Fruit fly (Drosophila melanogaster): ENCODE data around the gene Idgf2.

Gene Idgf2

DNA sequence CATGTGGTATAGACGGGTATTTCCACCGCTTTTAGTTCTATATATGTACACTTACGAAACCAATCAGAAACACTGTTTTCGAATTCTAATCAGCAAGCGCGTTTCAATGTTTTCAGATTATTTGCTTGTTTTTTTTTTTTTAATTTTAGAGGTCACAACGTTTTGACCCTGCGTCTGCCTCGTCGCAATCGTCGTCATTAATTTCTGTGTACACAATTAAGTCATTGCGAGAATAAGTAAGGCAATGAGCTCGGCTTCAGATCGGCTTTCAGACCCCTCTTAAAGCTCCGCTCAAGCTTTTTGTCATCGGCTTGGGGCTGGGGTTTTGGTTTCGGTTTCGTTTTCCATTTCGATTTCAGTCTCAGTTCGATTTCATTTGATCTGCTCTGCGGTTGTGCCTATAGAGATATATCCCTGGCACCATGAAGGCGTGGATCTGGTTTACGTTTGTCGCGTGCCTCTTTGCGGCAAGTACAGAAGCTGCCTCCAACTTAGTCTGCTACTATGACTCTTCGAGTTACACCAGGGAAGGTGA is at the start of gene Idgf2:
Gene Idgf2 (plus strand): TSS at position 356 of the 535 bp plus-strand sequence.
- no peak for TF ChIP-seq noc (tag; optimal IDR thresholded peaks at IDR 0.05)

DNA sequence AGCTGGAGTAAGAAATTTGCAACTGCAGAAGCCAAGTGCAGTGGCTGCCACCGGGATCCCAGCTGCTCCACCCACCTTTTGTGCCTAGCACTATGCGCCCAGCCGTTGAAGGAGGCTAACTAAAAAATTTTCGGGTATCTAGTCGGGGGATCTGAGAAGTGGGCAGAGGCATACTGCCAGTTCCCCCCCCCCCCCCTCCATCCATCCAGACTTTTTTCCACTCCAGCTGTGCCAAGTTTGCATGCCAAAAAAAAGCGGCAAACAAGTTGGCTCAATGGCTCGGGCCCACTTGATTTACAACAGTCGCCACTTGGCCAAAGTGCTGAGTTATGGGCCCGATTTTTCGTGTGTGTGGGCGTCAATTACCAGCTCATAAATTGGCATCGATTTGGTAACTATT is 49.6 kb upstream of the Idgf2 start:
- TF ChIP-seq noc (tag; optimal IDR thresholded peaks at IDR 0.05), result no peak

DNA sequence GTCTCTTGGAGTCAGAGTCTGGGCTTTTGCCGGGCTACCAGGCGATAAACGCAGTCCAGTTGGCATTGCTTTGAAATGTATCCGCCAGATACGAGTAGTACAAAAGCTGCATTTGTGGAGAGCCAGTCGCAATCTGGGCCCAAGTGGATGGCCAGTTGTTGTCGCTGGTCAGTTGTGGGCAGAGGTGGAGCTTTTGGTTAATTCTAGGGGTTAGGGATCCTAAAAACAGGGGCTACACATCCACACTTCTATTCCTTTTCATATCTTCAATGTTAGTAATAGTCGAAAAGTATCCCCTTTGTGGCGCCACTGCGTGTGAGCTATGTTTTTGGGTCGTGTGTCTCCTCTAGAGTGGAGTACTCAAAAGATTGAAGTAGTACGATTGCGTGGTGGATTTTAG is 44.6 kb upstream of the Idgf2 start:
- TF ChIP-seq noc (tag; optimal IDR thresholded peaks at IDR 0.05), result no peak

DNA sequence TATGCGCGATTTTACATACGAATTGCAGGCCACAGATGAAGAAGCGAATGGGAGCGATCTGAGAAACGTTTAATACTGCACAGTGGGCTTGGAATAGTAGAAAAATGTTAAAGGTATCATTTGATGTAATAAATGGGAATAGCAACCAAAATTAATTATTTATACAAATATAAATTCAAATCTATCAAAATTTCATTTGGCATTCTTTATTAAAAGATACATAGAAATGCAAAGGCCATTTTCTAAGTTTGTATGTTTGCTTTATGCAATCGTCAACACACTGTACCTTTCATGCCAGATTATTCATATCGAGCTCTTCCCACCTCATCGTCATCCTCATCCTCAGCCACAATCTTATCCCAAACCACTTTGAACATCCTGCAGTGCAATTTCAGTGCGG is 40.6 kb upstream of the Idgf2 start:
- no peak for TF ChIP-seq noc (tag; optimal IDR thresholded peaks at IDR 0.05)

DNA sequence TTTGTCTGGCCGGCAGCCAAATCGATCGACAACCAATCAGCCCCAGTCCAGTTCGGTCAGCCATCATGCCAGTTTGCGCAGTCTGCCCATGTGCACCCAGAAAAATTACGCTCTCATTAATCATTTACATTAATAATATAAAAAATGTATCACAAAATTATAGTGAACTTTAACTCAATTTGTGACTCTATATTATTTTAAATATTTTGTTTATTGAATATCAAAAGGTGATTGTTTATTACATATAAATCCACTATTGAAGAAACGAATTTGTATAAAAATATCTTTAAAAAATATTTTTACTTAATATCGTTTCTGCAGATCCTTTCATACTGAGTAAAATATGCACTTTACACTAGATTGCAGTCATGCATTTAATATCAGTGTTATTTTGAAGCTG is 39.8 kb upstream of the Idgf2 start:
- no peak for TF ChIP-seq noc (tag; optimal IDR thresholded peaks at IDR 0.05)

DNA sequence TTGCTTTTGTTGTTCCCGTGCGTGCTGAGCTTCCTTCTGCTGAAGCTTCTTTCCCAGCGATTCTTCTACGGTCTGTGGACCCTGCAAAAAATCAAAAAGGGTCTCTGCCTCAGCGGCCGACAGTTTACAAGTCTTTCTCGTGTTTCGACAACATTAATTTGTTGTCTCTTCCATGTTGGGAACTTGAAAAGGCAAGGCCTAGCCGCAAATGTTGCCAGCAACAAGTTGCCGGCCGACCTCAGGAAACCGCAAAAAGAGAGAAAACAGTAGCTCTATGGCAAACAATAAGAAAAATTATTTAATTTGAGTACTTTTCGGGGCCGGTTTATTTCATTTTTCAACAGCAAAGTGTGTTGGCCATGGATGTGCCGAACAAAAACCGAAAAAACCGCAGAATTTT is 33.4 kb upstream of the Idgf2 start:
- no peak for TF ChIP-seq noc (tag; optimal IDR thresholded peaks at IDR 0.05)

DNA sequence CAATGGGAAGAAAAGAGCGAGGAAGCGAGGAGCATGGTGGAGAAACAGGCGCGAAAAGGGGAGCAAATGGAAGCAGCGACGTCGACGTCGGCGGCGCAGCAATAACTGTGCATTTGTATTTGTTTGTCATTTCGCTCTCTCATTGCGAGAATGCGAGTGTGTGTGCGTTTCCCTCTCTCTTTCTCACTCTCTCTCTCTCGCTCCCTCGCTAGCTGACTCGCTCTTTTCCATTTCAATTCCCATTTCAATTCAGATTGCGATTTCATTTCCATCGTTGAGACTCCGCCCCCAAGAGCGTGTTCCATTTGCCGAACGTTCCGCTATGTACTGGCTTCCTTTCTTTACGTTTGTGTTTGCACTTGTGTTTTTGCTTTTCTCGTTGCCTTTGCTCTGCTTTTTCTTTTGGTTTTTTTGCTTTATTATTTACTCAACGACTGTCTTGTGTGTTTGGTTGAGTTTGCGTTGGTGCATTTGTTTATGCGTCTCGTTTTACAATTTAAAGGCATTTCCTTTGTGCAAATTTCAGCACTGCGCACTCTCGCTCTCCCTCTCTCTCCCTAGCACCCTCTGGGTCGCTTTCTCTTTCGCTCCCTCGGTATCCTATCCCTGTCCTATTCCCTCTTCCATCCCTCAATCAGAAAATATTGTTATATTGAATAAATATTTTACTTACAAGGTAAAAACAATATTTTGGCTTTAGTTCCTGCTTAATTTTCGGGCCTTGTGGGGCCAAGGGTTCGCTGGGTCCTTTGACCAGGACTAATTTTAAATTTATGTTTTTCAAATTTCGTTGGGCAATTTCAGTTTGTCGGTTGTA is 24.3 kb upstream of the Idgf2 start:
- no peak for TF ChIP-seq noc (tag; optimal IDR thresholded peaks at IDR 0.05)

DNA sequence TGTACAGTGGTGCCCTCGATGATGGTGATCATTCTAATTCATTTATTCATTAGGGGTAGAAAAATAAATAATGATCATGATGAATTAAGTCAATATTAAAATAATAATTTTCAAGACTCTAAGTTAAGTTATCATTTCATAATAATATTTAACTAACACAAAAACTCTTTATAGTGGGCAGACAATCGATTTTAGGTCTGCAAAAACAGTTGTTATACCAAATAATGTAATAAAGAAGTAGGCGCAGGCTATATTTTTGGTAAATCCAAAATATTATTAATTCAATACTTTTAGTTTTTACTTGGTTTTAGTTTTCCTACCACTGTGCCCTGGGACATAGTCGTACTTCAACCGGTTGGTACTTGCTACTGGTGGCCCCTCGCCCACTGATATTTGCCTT is 11.5 kb upstream of the Idgf2 start:
- TF ChIP-seq noc (tag; optimal IDR thresholded peaks at IDR 0.05), result no peak

DNA sequence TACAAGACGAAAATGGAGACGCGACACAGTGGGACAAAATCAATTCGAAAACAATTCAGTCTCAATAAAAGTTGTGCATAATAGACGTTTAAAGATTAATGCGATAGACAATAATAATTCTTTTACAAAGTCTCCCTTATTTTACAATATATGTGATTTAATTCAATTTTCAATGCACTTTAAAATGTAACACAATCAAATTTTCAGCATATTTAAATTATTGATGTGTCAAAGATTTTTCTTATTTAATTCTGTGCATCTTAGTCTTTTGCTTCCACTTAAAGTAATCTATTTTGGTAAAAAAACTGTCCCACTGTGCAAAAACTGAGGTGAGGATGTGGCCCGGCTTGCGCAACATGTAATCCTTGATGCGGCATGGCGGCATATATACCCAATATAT is 9.2 kb upstream of the Idgf2 start:
- TF ChIP-seq noc (tag; optimal IDR thresholded peaks at IDR 0.05), result no peak

DNA sequence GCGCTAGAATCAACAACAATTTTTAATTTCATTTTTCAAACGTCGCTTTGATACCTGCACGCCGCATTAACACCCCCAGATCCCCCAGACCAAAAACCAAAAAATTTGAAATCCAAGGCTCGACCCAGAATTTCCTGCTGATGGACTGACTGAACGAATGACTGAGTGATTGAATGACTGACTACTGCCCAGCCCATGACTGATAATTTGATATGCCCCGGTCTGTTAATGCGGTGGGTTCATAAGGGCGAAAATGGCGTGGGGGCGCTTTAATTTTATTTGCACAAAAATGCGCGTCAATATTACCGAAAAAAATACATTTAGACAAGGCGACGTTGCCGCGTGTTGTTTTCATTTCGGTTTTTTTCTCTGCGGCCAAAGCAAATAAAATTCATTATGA is 4.5 kb upstream of the Idgf2 start:
- TF ChIP-seq noc (tag; optimal IDR thresholded peaks at IDR 0.05), result no peak

DNA sequence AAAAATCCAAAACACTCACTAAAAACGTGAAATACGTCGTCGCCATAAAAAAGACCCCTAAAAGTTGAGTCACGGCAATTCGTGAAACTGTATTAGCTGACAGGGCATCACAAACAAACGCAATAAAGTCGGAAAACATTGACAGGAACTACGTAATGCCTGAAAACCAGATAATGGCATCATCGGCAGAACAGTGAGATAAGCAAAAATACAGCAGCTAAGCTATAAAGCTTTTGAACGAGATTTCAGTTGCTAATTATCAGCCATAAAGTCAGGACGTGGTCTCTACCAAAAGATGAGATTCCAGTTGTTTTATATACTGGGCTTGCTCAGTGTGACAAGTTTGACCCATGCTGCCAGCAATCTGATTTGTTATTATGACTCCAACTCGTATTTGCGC is 2.1 kb upstream of the Idgf2 start, which contains the start of gene Idgf1:
Gene Idgf1 (plus strand): TSS at position 245 of the 400 bp plus-strand sequence.
- no peak for TF ChIP-seq noc (tag; optimal IDR thresholded peaks at IDR 0.05)

DNA sequence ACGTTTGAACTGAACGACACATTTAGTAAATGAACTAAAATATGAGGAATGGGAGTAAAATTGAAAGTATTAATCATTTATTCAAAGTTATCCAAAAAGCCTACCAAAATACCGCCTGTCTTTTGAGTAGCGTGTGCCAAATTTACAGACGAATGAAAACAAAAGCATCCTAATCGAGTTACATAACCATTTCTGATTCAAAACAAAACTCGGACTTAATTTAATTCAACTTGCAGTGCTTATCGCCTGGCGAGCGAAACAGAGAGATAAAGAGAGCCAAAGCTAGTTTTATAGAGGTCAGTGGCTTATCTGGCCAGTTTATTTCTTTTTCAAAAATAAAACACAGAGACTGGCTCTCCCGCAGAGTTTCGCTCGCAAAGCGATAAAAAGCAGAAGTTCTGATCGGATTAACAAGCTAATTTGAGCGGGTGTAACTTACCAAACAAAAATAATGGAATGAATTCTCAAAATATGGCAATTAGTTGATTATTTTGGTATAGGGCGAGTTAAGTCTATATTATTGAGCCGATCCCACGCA is 814 bp downstream of the Idgf2 start:
- TF ChIP-seq noc (tag; optimal IDR thresholded peaks at IDR 0.05), result no peak

DNA sequence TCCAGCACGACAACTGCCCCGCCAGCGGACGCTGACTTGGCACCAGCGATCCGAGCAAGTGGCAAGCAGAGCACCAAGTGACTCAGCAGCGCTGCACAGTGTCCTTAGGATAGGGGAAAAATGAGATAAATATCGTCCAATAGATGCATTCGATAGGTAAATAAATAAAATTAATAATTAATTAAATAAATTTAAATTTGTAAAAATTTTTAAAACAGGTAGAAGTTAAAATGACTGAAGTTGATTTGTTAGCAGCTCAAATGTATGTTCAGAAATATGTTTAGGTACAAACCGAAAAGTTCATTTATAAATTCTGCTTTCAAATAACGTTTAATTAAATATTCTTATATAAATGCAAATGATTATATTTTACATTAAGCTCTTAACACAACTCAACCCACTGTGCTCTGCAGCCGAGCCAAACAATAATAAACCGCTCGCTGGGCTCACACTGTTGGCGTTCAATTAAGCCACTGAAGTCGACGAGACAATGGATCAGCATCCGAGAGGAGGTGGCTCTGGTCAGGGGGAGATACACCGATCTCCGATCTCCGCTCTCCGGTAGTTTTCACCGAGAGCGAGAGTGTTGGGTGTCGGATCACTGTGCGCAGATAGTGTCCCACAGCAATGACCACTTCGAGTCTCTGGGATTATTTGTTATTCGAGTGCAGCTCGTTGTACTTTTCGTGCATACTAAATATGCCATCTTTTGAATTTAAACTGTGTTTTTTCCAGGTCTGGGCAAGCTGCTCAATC is 1.5 kb downstream of the Idgf2 start, which contains the start of gene CG5888:
Gene CG5888 (minus strand): TSS at position 19 of the 756 bp plus-strand sequence.
- TF ChIP-seq noc (tag; optimal IDR thresholded peaks at IDR 0.05), result peak; percentile 42

DNA sequence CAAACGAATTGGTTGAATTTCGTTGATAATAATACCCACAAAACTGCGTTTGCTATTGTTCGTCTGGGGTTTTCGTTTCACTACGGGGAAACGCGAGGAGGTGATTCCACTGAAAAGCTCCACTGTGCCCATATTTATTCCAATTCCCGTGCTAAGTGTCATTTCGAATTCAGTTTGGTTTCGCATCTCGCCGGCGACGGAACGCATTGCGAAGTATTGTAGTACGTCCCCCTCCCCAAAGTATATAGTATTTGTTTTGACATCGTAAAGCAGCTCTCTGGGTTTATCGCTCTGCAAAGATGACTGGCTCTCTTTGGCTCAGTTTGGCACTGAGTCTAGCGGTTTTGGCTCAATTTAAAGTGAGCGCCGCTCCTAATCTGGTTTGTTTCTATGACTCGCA is 3.8 kb downstream of the Idgf2 start, which contains the start of gene Idgf3:
Gene Idgf3 (plus strand): TSS at position 17 of the 400 bp plus-strand sequence.
- peak; percentile 70 for TF ChIP-seq noc (tag; optimal IDR thresholded peaks at IDR 0.05)

DNA sequence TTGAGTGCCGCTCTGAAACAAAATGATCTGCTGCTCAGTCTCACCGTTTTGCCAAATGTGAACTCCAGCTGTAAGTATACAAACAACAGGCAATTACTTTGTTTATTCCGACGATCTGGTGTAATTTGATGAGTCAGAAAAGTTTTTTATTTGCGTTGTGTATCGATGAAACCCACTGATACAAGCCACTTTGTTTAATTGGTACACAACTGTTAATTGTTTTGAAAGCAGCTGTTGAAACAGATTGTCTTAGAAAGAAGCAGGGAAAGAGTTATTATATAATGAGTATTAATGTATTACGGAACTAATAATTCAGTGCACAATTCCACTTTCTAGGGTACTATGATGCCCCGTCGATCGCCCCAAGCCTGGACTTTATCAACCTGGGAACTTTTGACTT is 4.7 kb downstream of the Idgf2 start:
- TF ChIP-seq noc (tag; optimal IDR thresholded peaks at IDR 0.05), result no peak

DNA sequence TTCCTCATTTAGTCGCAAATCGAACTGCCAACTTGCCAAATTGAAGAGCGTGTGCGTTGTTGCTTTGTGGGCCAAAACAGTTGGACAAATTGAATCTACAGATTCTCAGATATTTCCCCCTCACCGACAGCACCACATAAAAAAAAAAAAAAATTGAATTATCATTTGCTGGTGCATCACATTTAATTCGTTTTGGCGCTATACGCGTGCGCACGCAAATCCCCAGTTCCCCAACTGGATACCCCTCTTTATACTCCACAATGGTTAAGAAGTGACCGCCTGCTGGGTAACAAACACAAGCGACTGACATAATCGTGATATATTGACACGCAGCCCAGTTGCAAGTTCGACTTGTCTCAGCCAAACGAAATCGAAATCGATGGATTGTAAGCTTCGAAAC is 11.3 kb downstream of the Idgf2 start:
- no peak for TF ChIP-seq noc (tag; optimal IDR thresholded peaks at IDR 0.05)
